Fruit fly (Drosophila melanogaster) whole organism, prepupa: ENCODE data around the gene Pxt.

Experiments used
- CG10669 ChIP-seq: fragments of 200-800 bp; sonication (Bioruptor generic); optimal IDR thresholded peaks from 3 replicates; lab custom pipeline; 2018; ENCODE audit warnings: missing biosample characterization, mild to moderate bottlenecking, missing genetic modification characterization, moderate library complexity
- CG11294 ChIP-seq: fragments of 200-800 bp; sonication (Bioruptor generic); IDR thresholded peaks from 2 replicates; pipeline ENCODE4 v1.3.6; 2022; ENCODE audit warnings: missing biosample characterization, missing genetic modification characterization
- CG15336 ChIP-seq: fragments of 200-800 bp; sonication (Bioruptor generic); IDR thresholded peaks from 2 replicates; pipeline ENCODE4 v1.3.6; 2022; ENCODE audit warnings: missing biosample characterization, missing genetic modification characterization
- Gug ChIP-seq: fragments of 200-800 bp; sonication (Bioruptor generic); IDR thresholded peaks from 2 replicates; pipeline ENCODE4 v1.3.6; 2022; ENCODE audit warnings: missing biosample characterization, missing genetic modification characterization
- Hr39 ChIP-seq: fragments of 200-800 bp; sonication (Bioruptor generic); optimal IDR thresholded peaks from 2 replicates; lab custom pipeline; 2016; ENCODE audit warnings: missing biosample characterization, missing genetic modification characterization
- achi ChIP-seq: fragments of 200-800 bp; sonication (Bioruptor generic); optimal IDR thresholded peaks from 3 replicates; lab custom pipeline; 2016; ENCODE audit warnings: missing biosample characterization, missing genetic modification characterization
- fd59A ChIP-seq: fragments of 200-800 bp; sonication (Bioruptor generic); optimal IDR thresholded peaks from 2 replicates; lab custom pipeline; 2017; ENCODE audit warnings: missing biosample characterization, mild to moderate bottlenecking, missing genetic modification characterization, missing genetic modification reagents
- fkh ChIP-seq: fragments of 200-800 bp; sonication (Bioruptor generic); optimal IDR thresholded peaks from 3 replicates; lab custom pipeline; 2017; ENCODE audit warnings: missing biosample characterization, mild to moderate bottlenecking, missing genetic modification characterization, moderate library complexity
- topi ChIP-seq: fragments of 200-800 bp; sonication (Bioruptor generic); optimal IDR thresholded peaks from 3 replicates; lab custom pipeline; 2016; ENCODE audit warnings: missing biosample characterization, missing genetic modification characterization

DNA sequence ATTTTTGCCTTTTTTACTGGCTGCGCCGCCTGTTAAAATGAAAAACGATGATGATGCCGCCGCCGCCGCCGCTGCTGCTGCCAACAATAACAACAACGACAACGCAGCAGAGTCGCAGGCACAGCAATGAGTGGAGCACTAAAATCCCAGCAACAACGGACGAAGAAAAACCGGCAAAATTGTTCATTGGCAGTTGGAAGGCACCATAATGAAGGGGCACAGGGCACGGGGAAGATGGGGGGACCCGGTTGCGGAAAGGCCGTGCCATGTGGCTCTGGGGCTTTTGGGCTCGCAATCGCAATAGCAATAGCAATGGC is 14.8 kb upstream of the Pxt start:
- TF ChIP-seq CG10669 (GFP tag; lab: Kevin White, UChicago) (no peak), Gug (GFP tag; lab: Robert Waterston, UW) (no peak), CG15336 (GFP tag; lab: Robert Waterston, UW) (no peak), fd59A (GFP tag; lab: Kevin White, UChicago) (no peak), topi (GFP tag; lab: Kevin White, UChicago) (no peak), CG11294 (GFP tag; lab: Robert Waterston, UW) (no peak), fkh (GFP tag; lab: Kevin White, UChicago) (no peak), achi (GFP tag; lab: Kevin White, UChicago) (no peak), Hr39 (GFP tag; lab: Kevin White, UChicago) (no peak)
